Worm (Caenorhabditis elegans) whole organism, L2 larva: Measurements from ENCODE around the gene F22E5.13.
A peak's percentile ranks its signal among the peaks of the same experiment; 100 is the strongest.
"Not testable (repeated sequence)": the region's sequence is repeated elsewhere in the genome, so short reads cannot be mapped to it uniquely, and the experiment has no call there.

ENCODE experiments used
- C34F6.9 ChIP-seq: fragments of 150-350 bp; optimal IDR thresholded peaks from 2 replicates; lab custom pipeline; 2014; ENCODE audit warnings: missing biosample characterization, missing genetic modification characterization
- F13H6.1 ChIP-seq: sonication (generic microtip); optimal IDR thresholded peaks from 2 replicates; lab custom pipeline; 2016; ENCODE audit warnings: missing genetic modification characterization, missing compliant biosample characterization
- Y55F3AM.14 ChIP-seq: fragments of 200-800 bp; sonication (Bioruptor generic); optimal IDR thresholded peaks from 2 replicates; lab custom pipeline; 2018; ENCODE audit warnings: mild to moderate bottlenecking, missing genetic modification characterization, missing compliant biosample characterization
- ama-1 ChIP-seq: fragments of 150-350 bp; optimal IDR thresholded peaks from 2 replicates; lab custom pipeline; 2018; ENCODE audit warnings: inconsistent platforms
- blmp-1 ChIP-seq: sonication (generic microtip); optimal IDR thresholded peaks from 2 replicates; lab custom pipeline; 2017; ENCODE audit warnings: missing genetic modification characterization, mild to moderate bottlenecking, missing compliant biosample characterization, antibody characterized with exemption, moderate library complexity; ENCODE audit not compliant: insufficient read depth
- ceh-82 ChIP-seq: fragments of 150-350 bp; optimal IDR thresholded peaks from 2 replicates; lab custom pipeline; 2014; ENCODE audit warnings: missing biosample characterization, missing genetic modification characterization
- dmd-4 ChIP-seq: sonication (generic microtip); optimal IDR thresholded peaks from 2 replicates; lab custom pipeline; 2017; ENCODE audit warnings: missing biosample characterization, missing genetic modification characterization
- egl-27 ChIP-seq: sonication (generic microtip); optimal IDR thresholded peaks from 3 replicates; lab custom pipeline; 2017; ENCODE audit warnings: missing biosample characterization, missing genetic modification reagents, missing genetic modification characterization
- elt-1 ChIP-seq: fragments of 150-350 bp; optimal IDR thresholded peaks from 2 replicates; lab custom pipeline; 2014; ENCODE audit warnings: missing biosample characterization, missing genetic modification characterization
- elt-3 ChIP-seq: sonication (generic microtip); optimal IDR thresholded peaks from 2 replicates; lab custom pipeline; 2017; ENCODE audit warnings: missing biosample characterization, missing genetic modification characterization
- fos-1 ChIP-seq: fragments of 150-350 bp; optimal IDR thresholded peaks from 2 replicates; lab custom pipeline; 2014; ENCODE audit warnings: missing biosample characterization, missing genetic modification characterization
- lin-39 ChIP-seq: fragments of 150-350 bp; optimal IDR thresholded peaks from 2 replicates; lab custom pipeline; 2014; ENCODE audit warnings: missing biosample characterization, missing genetic modification reagents, missing genetic modification characterization
- mab-5 ChIP-seq: fragments of 150-350 bp; optimal IDR thresholded peaks from 2 replicates; lab custom pipeline; 2014; ENCODE audit warnings: missing biosample characterization, missing genetic modification characterization
- mdl-1 ChIP-seq, 2 experiments: fragments of 150-350 bp in 1 of 2; sonication (generic microtip) in 1 of 2; optimal IDR thresholded peaks; 2 replicates each; lab custom pipeline; 2017; ENCODE audit warnings: missing biosample characterization in 2 of 2, missing genetic modification characterization in 2 of 2
- nhr-10 ChIP-seq: sonication (generic microtip); optimal IDR thresholded peaks from 2 replicates; lab custom pipeline; 2017; ENCODE audit warnings: missing biosample characterization, missing genetic modification characterization
- nhr-11 ChIP-seq: fragments of 150-350 bp; optimal IDR thresholded peaks from 2 replicates; lab custom pipeline; 2014; ENCODE audit warnings: missing biosample characterization, missing genetic modification characterization
- nhr-12 ChIP-seq: fragments of 150-350 bp; optimal IDR thresholded peaks from 2 replicates; lab custom pipeline; 2014; ENCODE audit warnings: missing biosample characterization, missing genetic modification characterization
- nhr-21 ChIP-seq: fragments of 150-350 bp; optimal IDR thresholded peaks from 2 replicates; lab custom pipeline; 2014; ENCODE audit warnings: missing biosample characterization, missing genetic modification characterization
- nhr-23 ChIP-seq: fragments of 150-350 bp; optimal IDR thresholded peaks from 2 replicates; lab custom pipeline; 2014; ENCODE audit warnings: missing biosample characterization, missing genetic modification reagents, missing genetic modification characterization
- nhr-237 ChIP-seq: fragments of 150-350 bp; optimal IDR thresholded peaks from 2 replicates; lab custom pipeline; 2014; ENCODE audit warnings: missing biosample characterization, missing genetic modification characterization
- nhr-25 ChIP-seq: fragments of 150-350 bp; sonication (generic microtip); optimal IDR thresholded peaks from 3 replicates; lab custom pipeline; 2014; ENCODE audit warnings: missing biosample characterization, missing genetic modification characterization
- nhr-6 ChIP-seq: fragments of 150-350 bp; optimal IDR thresholded peaks from 2 replicates; lab custom pipeline; 2014; ENCODE audit warnings: missing biosample characterization, missing genetic modification characterization
- nhr-77 ChIP-seq: fragments of 150-350 bp; optimal IDR thresholded peaks from 2 replicates; lab custom pipeline; 2014; ENCODE audit warnings: missing biosample characterization, missing genetic modification characterization
- skn-1 ChIP-seq: sonication (generic microtip); optimal IDR thresholded peaks from 2 replicates; lab custom pipeline; 2017; ENCODE audit warnings: missing biosample characterization, missing genetic modification characterization
- sma-9 ChIP-seq, 2 experiments: fragments of 150-350 bp in 1 of 2; sonication (generic microtip) in 1 of 2; optimal IDR thresholded peaks; 2 replicates each; lab custom pipeline; 2014 to 2016; ENCODE audit warnings: missing genetic modification characterization in 2 of 2, mild to moderate bottlenecking in 1 of 2, missing biosample characterization in 1 of 2, missing compliant biosample characterization in 1 of 2, missing genetic modification reagents in 1 of 2, moderate library complexity in 1 of 2
- snpc-4 ChIP-seq: fragments of 150-350 bp; optimal IDR thresholded peaks from 2 replicates; lab custom pipeline; 2014; ENCODE audit warnings: missing biosample characterization, missing genetic modification characterization
- ztf-1 ChIP-seq: fragments of 200-800 bp; sonication (Bioruptor generic); conservative IDR thresholded peaks from 2 replicates; pipeline ENCODE4 v1.3.6; 2022; ENCODE audit warnings: missing genetic modification characterization, missing compliant biosample characterization
- ztf-11 ChIP-seq: sonication (generic microtip); optimal IDR thresholded peaks from 2 replicates; lab custom pipeline; 2017; ENCODE audit warnings: missing biosample characterization, missing genetic modification characterization
- ztf-4 ChIP-seq: fragments of 150-350 bp; optimal IDR thresholded peaks from 2 replicates; lab custom pipeline; 2014; ENCODE audit warnings: missing biosample characterization, missing genetic modification characterization

The F22E5.13 gene

DNA sequence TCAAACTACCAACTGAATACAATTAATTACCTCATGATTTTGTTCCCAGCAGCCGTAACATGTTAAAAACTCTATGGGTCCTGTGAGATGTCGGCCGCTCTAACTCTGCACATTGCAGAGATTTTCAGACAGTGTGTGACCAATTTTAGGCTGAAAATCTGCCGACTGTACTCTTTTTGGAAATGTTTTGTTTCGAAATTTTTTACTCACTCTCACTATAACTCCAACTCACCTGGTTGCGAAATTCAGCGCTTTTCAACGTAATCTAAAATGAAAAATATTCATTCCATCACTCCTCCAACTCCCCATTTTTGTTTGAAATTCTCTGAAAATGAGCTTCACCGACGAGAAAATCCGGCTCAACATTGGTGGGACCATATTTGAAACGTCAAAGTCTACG is at the start of gene F22E5.13, which contains the start of gene F22E5.6:
F22E5.13 (minus strand) TSS at position 101 of the 400 bp plus-strand sequence.
F22E5.6 (plus strand) TSS at position 297 of the 400 bp plus-strand sequence.
- no peak for TF ChIP-seq mab-5 (tag; lab: Kevin White, UChicago)
- no peak for TF ChIP-seq elt-1
- TF ChIP-seq nhr-10 (tag; lab: Kevin White, UChicago), result no peak
- TF ChIP-seq ama-1 (lab: Kevin White, UChicago), result no peak
- no peak for TF ChIP-seq snpc-4 (tag; lab: Kevin White, UChicago)
- TF ChIP-seq nhr-11 (tag; lab: Kevin White, UChicago), result no peak
- TF ChIP-seq fos-1 (tag; lab: Kevin White, UChicago), result no peak
- no peak for TF ChIP-seq sma-9 (GFP tag; optimal IDR thresholded peaks at IDR 0.05; lab: Kevin White, UChicago)
- no peak for TF ChIP-seq sma-9 (tag; optimal IDR thresholded peaks at IDR 0.05; lab: Kevin White, UChicago)
- TF ChIP-seq dmd-4 (tag; lab: Kevin White, UChicago), result no peak
- TF ChIP-seq ztf-11 (tag; lab: Kevin White, UChicago), result no peak
- no peak for TF ChIP-seq skn-1 (tag; lab: Kevin White, UChicago)
- TF ChIP-seq ztf-1 (GFP tag; lab: Robert Waterston, UW), result no peak
- TF ChIP-seq nhr-6 (tag; lab: Kevin White, UChicago), result no peak

DNA sequence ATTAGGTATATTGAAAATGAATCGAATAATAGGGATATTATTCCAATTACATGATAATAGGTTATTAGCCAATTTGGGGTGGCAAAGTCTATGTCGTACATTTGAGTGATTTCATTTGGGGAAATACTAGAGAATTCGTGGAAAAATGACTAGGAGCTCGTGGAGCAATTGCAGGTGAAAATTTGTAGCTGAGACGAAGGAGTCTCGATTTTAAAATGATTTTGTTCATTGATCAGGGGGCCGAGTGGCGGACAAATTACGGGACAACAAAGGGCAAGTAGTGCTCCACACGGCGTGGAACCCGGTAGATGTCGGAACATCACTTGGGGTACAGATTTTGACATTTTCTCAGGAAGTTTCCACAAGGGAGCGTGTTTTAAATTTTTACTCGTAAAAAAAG is 48.9 kb upstream of the F22E5.13 start, which contains the start of gene sri-62:
sri-62 (minus strand) TSS at position 101 of the 400 bp plus-strand sequence.
- TF ChIP-seq elt-3, result no peak

DNA sequence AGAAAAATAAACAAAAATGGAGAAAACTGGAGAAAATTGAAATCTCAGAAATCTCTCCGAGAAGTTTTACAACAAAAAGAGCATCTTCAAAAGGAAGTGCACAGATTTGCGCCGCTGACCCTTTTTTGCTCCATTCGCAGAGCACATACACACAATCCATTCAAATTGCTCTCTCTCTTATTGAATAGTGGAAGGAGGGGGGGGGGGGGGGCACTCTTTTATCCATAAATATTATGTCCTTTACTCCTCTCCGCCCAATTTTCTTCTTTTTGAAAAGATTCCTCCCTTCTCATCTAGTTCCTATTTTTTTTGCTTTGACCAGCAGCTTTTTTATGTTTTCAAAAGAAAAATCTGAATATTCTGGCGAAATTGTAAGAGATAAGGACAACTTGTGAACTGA is 45.6 kb upstream of the F22E5.13 start:
- TF ChIP-seq egl-27, result no peak
- no peak for TF ChIP-seq nhr-237 (tag; lab: Kevin White, UChicago)
- TF ChIP-seq nhr-23, result no peak
- peak; percentile 22 for TF ChIP-seq F13H6.1 (tag; lab: Kevin White, UChicago)

DNA sequence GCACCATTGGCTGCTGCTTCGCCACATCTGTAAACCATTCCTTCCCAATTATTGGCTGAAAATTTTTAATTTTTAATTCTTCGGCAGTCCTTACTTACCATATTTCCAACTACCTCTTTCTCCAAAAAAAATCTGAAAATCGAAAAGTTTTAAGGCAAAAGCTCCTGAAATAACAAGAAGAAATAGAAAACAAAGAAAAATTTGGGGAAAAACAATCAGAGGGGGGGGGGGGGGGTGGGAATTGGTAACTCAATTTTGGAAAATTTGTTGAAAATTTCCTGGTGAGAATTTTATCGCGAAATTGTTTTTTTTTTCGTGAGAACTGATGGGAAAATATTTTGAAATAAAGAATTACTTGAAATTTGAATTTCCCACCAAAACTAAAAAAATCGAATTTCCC is 43.0 kb upstream of the F22E5.13 start, which contains the start of gene set-11:
set-11 (minus strand) TSS at position 101 of the 400 bp plus-strand sequence.
- TF ChIP-seq ztf-1 (GFP tag; lab: Robert Waterston, UW) (no peak), skn-1 (tag; lab: Kevin White, UChicago) (no peak), blmp-1 (tag; lab: Kevin White, UChicago) (no peak), ztf-4 (tag; lab: Kevin White, UChicago) (no peak), C34F6.9 (tag; lab: Kevin White, UChicago) (no peak), dmd-4 (tag; lab: Kevin White, UChicago) (no peak), snpc-4 (tag; lab: Kevin White, UChicago) (no peak), ceh-82 (tag; lab: Kevin White, UChicago) (no peak)

DNA sequence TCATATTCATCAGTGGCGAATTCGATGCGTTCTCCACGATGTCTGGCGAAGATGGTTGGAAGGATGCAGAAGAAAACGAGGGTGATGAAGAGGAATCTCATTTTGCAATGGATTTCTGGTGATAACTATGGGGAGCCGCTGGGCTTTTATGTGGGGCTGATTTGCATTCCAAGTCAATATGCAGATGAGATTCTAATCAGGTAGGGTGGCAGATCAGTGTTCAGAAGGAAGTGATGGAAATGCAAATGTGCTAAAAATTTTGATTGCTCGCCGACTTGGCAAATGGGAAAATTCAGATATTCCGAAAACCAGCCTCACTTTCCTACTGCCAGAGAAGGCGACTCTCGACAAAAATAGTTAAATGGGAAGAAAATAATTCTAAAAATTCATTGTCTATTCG is 40.6 kb upstream of the F22E5.13 start, which contains the start of gene nspf-3:
nspf-3 (minus strand) TSS at position 101 of the 400 bp plus-strand sequence.
- TF ChIP-seq Y55F3AM.14 (GFP tag; lab: Kevin White, UChicago), result no peak
- no peak for TF ChIP-seq fos-1 (tag; lab: Kevin White, UChicago)
- TF ChIP-seq ztf-4 (tag; lab: Kevin White, UChicago), result no peak
- no peak for TF ChIP-seq nhr-10 (tag; lab: Kevin White, UChicago)
- no peak for TF ChIP-seq mdl-1 (tag; optimal IDR thresholded peaks at IDR 0.05; lab: Kevin White, UChicago)
- no peak for TF ChIP-seq lin-39 (tag; lab: Kevin White, UChicago)
- TF ChIP-seq nhr-77 (tag; lab: Kevin White, UChicago), result no peak
- no peak for TF ChIP-seq nhr-23
- TF ChIP-seq ama-1 (lab: Kevin White, UChicago), result no peak
- TF ChIP-seq nhr-25 (tag; lab: Kevin White, UChicago), result no peak

DNA sequence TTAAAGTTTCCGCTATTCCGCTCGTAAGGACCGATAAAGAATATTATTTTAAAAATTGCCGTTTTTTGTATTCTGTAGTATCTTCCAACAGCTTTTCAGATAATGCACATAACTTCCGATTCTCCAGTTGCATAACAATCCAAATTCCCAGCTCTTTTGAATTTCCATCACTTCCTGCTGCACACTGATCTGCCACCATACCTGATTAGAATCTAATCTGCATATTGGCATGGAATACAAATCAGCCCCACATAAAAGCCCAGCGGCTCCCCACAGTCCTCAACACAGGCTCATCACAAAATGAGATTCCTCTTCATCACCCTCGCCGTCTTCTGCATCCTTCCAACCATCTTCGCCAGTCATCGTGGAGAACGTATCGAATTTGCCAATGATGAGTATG is 39.2 kb upstream of the F22E5.13 start, which contains the start of gene nspf-2:
nspf-2 (plus strand) TSS at position 301 of the 400 bp plus-strand sequence.
- not testable (repeated sequence) for TF ChIP-seq sma-9 (GFP tag; optimal IDR thresholded peaks at IDR 0.05; lab: Kevin White, UChicago); sma-9 (tag; optimal IDR thresholded peaks at IDR 0.05; lab: Kevin White, UChicago); nhr-21; nhr-12 (tag; lab: Kevin White, UChicago)
- TF ChIP-seq, all 48 proteins: peak for 0; not testable (repeated sequence) for 48
